Fruit fly (Drosophila melanogaster) whole organism, embryonic: ENCODE data around the gene CG15498.

Experiments used
- Ada2b ChIP-seq: fragments of 200-800 bp; sonication (Bioruptor generic); IDR thresholded peaks from 2 replicates; pipeline ENCODE4 v1.3.6; 2022; ENCODE audit warnings: missing biosample characterization, missing genetic modification characterization
- CG10321 ChIP-seq: fragments of 200-800 bp; sonication (Bioruptor generic); IDR thresholded peaks from 2 replicates; pipeline ENCODE4 v1.3.6; 2022; ENCODE audit warnings: missing biosample characterization, missing genetic modification characterization
- CG10654 ChIP-seq: fragments of 200-800 bp; sonication (Bioruptor generic); optimal IDR thresholded peaks from 2 replicates; lab custom pipeline; 2016; ENCODE audit warnings: missing biosample characterization, missing genetic modification characterization
- CG11093 ChIP-seq: fragments of 200-800 bp; sonication (Bioruptor generic); IDR thresholded peaks from 3 replicates; pipeline ENCODE4 v1.3.6; 2022; ENCODE audit warnings: missing biosample characterization, missing genetic modification characterization
- CG13775 ChIP-seq: fragments of 200-800 bp; sonication (Bioruptor generic); optimal IDR thresholded peaks from 3 replicates; lab custom pipeline; 2017; ENCODE audit warnings: missing biosample characterization, mild to moderate bottlenecking, missing genetic modification characterization
- CG15696 ChIP-seq: fragments of 200-800 bp; sonication (Bioruptor generic); optimal IDR thresholded peaks from 2 replicates; lab custom pipeline; 2019; ENCODE audit warnings: missing biosample characterization, mild to moderate bottlenecking, missing genetic modification characterization, moderate library complexity
- CG17385 ChIP-seq: fragments of 200-800 bp; sonication (Bioruptor generic); optimal IDR thresholded peaks from 3 replicates; lab custom pipeline; 2018; ENCODE audit warnings: missing biosample characterization, mild to moderate bottlenecking, missing genetic modification characterization
- CG17612 ChIP-seq: fragments of 200-800 bp; sonication (Bioruptor generic); IDR thresholded peaks from 2 replicates; pipeline ENCODE4 v1.3.6; 2022; ENCODE audit warnings: missing biosample characterization, missing genetic modification characterization
- CG1792 ChIP-seq: fragments of 200-800 bp; sonication (Bioruptor generic); optimal IDR thresholded peaks from 2 replicates; lab custom pipeline; 2016; ENCODE audit warnings: missing biosample characterization, missing genetic modification characterization
- CG1832 ChIP-seq: fragments of 200-800 bp; sonication (Bioruptor generic); optimal IDR thresholded peaks from 2 replicates; lab custom pipeline; 2017; ENCODE audit warnings: missing biosample characterization, mild to moderate bottlenecking, missing genetic modification characterization, inconsistent platforms
- CG18599 ChIP-seq: fragments of 200-800 bp; sonication (Bioruptor generic); optimal IDR thresholded peaks from 3 replicates; lab custom pipeline; 2017; ENCODE audit warnings: missing biosample characterization, missing genetic modification characterization, mild to moderate bottlenecking, moderate library complexity, missing genetic modification reagents
- CG18764 ChIP-seq: fragments of 200-800 bp; sonication (Bioruptor generic); optimal IDR thresholded peaks from 3 replicates; lab custom pipeline; 2016; ENCODE audit warnings: missing biosample characterization, missing genetic modification characterization
- CG2199 ChIP-seq: fragments of 200-800 bp; sonication (Bioruptor generic); IDR thresholded peaks from 3 replicates; pipeline ENCODE4 v1.3.6; 2022; ENCODE audit warnings: missing biosample characterization, missing genetic modification characterization
- CG30403 ChIP-seq: fragments of 200-800 bp; sonication (Bioruptor generic); optimal IDR thresholded peaks from 3 replicates; lab custom pipeline; 2016; ENCODE audit warnings: missing biosample characterization, missing genetic modification characterization
- CG43689 ChIP-seq: fragments of 200-800 bp; sonication (Bioruptor generic); IDR thresholded peaks from 2 replicates; pipeline ENCODE4 v1.3.6; 2022; ENCODE audit warnings: missing biosample characterization, missing genetic modification characterization
- CG4854 ChIP-seq: fragments of 200-800 bp; sonication (Bioruptor generic); optimal IDR thresholded peaks from 2 replicates; lab custom pipeline; 2016; ENCODE audit warnings: missing biosample characterization, missing genetic modification characterization, inconsistent platforms
- CG6689 ChIP-seq: fragments of 200-800 bp; sonication (Bioruptor generic); IDR thresholded peaks from 2 replicates; pipeline ENCODE4 v1.3.6; 2022; ENCODE audit warnings: missing biosample characterization, missing genetic modification characterization
- CG8478 ChIP-seq: fragments of >200 bp; optimal IDR thresholded peaks from 2 replicates; lab custom pipeline; 2018
- Dek ChIP-seq: fragments of 200-800 bp; sonication (Bioruptor generic); optimal IDR thresholded peaks from 3 replicates; lab custom pipeline; 2019; ENCODE audit warnings: missing biosample characterization, mild to moderate bottlenecking, missing genetic modification characterization, moderate library complexity
- ERR ChIP-seq: fragments of 200-800 bp; sonication (Bioruptor generic); optimal IDR thresholded peaks from 2 replicates; lab custom pipeline; 2016; ENCODE audit warnings: missing biosample characterization, missing genetic modification characterization
- Ets65A ChIP-seq: fragments of 200-800 bp; sonication (Bioruptor generic); peaks from one replicate; lab custom pipeline; 2016; ENCODE audit warnings: missing biosample characterization, missing genetic modification characterization
- Fer3 ChIP-seq: fragments of 200-800 bp; sonication (Bioruptor generic); optimal IDR thresholded peaks from 2 replicates; lab custom pipeline; 2018; ENCODE audit warnings: missing biosample characterization, mild to moderate bottlenecking, missing genetic modification characterization, moderate library complexity
- H2.0 ChIP-seq: fragments of 200-800 bp; sonication (Bioruptor generic); IDR thresholded peaks from 2 replicates; pipeline ENCODE4 v1.3.6; 2022; ENCODE audit warnings: missing biosample characterization, missing genetic modification characterization
- Hr3 ChIP-seq: fragments of 200-800 bp; sonication (Bioruptor generic); optimal IDR thresholded peaks from 3 replicates; lab custom pipeline; 2016; ENCODE audit warnings: missing biosample characterization, missing genetic modification characterization
- Hsf ChIP-seq: fragments of 200-800 bp; sonication (Bioruptor generic); optimal IDR thresholded peaks from 3 replicates; lab custom pipeline; 2016; ENCODE audit warnings: missing biosample characterization, missing genetic modification characterization
- Max ChIP-seq: fragments of 200-800 bp; sonication (Bioruptor generic); optimal IDR thresholded peaks from 2 replicates; lab custom pipeline; 2016; ENCODE audit warnings: missing biosample characterization, mild to moderate bottlenecking, missing genetic modification characterization
- Nf-YA ChIP-seq: fragments of 200-800 bp; sonication (Bioruptor generic); IDR thresholded peaks from 2 replicates; pipeline ENCODE4 v1.3.6; 2022; ENCODE audit warnings: missing biosample characterization, missing genetic modification characterization
- Nf-YB ChIP-seq: fragments of 200-800 bp; sonication (Bioruptor generic); optimal IDR thresholded peaks from 3 replicates; lab custom pipeline; 2019; ENCODE audit warnings: missing biosample characterization, mild to moderate bottlenecking, missing genetic modification characterization, moderate library complexity
- Stat92E ChIP-seq, 3 experiments: fragments of >200 bp in 2 of 3; fragments of 200-800 bp in 1 of 3; sonication (Bioruptor generic) in 1 of 3; optimal IDR thresholded peaks; 2 replicates each; lab custom pipeline; 2017 to 2019; ENCODE audit warnings: missing biosample characterization in 3 of 3, missing genetic modification characterization in 3 of 3, mild to moderate bottlenecking in 1 of 3, moderate library complexity in 1 of 3
- Vsx1 ChIP-seq: fragments of 200-800 bp; sonication (Bioruptor generic); optimal IDR thresholded peaks from 2 replicates; lab custom pipeline; 2017; ENCODE audit warnings: missing biosample characterization, mild to moderate bottlenecking, missing genetic modification characterization, missing genetic modification reagents
- Xrp1 ChIP-seq: fragments of 200-800 bp; sonication (Bioruptor generic); IDR thresholded peaks from 2 replicates; pipeline ENCODE4 v1.3.6; 2022; ENCODE audit warnings: missing biosample characterization, missing genetic modification characterization
- ash1 ChIP-seq: fragments of 200-800 bp; sonication (Bioruptor generic); optimal IDR thresholded peaks from 2 replicates; lab custom pipeline; 2018; ENCODE audit warnings: missing biosample characterization, mild to moderate bottlenecking, missing genetic modification characterization
- bcd ChIP-seq: fragments of 200-800 bp; sonication (Bioruptor generic); optimal IDR thresholded peaks from 2 replicates; lab custom pipeline; 2017; ENCODE audit warnings: missing biosample characterization, mild to moderate bottlenecking, missing genetic modification characterization
- bigmax ChIP-seq: fragments of 200-800 bp; sonication (Bioruptor generic); optimal IDR thresholded peaks from 2 replicates; lab custom pipeline; 2018; ENCODE audit warnings: missing biosample characterization, mild to moderate bottlenecking, missing genetic modification characterization
- cg ChIP-seq: fragments of 200-800 bp; sonication (Bioruptor generic); optimal IDR thresholded peaks from 3 replicates; lab custom pipeline; 2019; ENCODE audit warnings: missing biosample characterization, mild to moderate bottlenecking, missing genetic modification characterization, moderate library complexity
- chif ChIP-seq, 2 experiments: fragments of 200-800 bp; sonication (Bioruptor generic); optimal IDR thresholded peaks; 3 replicates each; lab custom pipeline; 2016; ENCODE audit warnings: missing biosample characterization in 2 of 2, missing genetic modification characterization in 2 of 2
- corto ChIP-seq: fragments of 200-800 bp; sonication (Bioruptor generic); optimal IDR thresholded peaks from 2 replicates; lab custom pipeline; 2016; ENCODE audit warnings: missing biosample characterization, mild to moderate bottlenecking, missing genetic modification characterization, moderate library complexity
- croc ChIP-seq: fragments of 200-800 bp; sonication (Bioruptor generic); conservative IDR thresholded peaks from 3 replicates; pipeline ENCODE4 v1.3.6; 2022; ENCODE audit warnings: missing biosample characterization, missing genetic modification characterization
- dan ChIP-seq: fragments of 200-800 bp; sonication (Bioruptor generic); IDR thresholded peaks from 2 replicates; pipeline ENCODE4 v1.3.6; 2022; ENCODE audit warnings: missing biosample characterization, missing genetic modification characterization
- dpn ChIP-seq, 2 experiments: fragments of 200-800 bp; sonication (Bioruptor generic); optimal IDR thresholded peaks; 3 replicates each; lab custom pipeline; 2016; ENCODE audit warnings: missing biosample characterization in 2 of 2, missing genetic modification characterization in 2 of 2
- emc ChIP-seq: fragments of 200-800 bp; sonication (Bioruptor generic); optimal IDR thresholded peaks from 2 replicates; lab custom pipeline; 2016; ENCODE audit warnings: missing biosample characterization, missing genetic modification characterization
- ems ChIP-seq: fragments of 200-800 bp; sonication (Bioruptor generic); optimal IDR thresholded peaks from 3 replicates; lab custom pipeline; 2016; ENCODE audit warnings: missing biosample characterization, missing genetic modification characterization
- gsb ChIP-seq: fragments of 200-800 bp; sonication (Bioruptor generic); IDR thresholded peaks from 2 replicates; pipeline ENCODE4 v1.3.6; 2022; ENCODE audit warnings: missing biosample characterization, missing genetic modification characterization
- hb ChIP-seq: fragments of 200-800 bp; sonication (Bioruptor generic); IDR thresholded peaks from 3 replicates; pipeline ENCODE4 v1.3.6; 2022; ENCODE audit warnings: missing biosample characterization, missing genetic modification characterization; ENCODE audit not compliant: partially characterized antibody
- ind ChIP-seq: fragments of 200-800 bp; sonication (Bioruptor generic); optimal IDR thresholded peaks from 3 replicates; lab custom pipeline; 2016; ENCODE audit warnings: missing biosample characterization, missing genetic modification characterization
- lbe ChIP-seq: fragments of 200-800 bp; sonication (Bioruptor generic); optimal IDR thresholded peaks from 2 replicates; lab custom pipeline; 2016; ENCODE audit warnings: missing biosample characterization, mild to moderate bottlenecking, missing genetic modification characterization
- phol ChIP-seq: fragments of 200-800 bp; sonication (Bioruptor generic); optimal IDR thresholded peaks from 3 replicates; lab custom pipeline; 2018; ENCODE audit warnings: missing biosample characterization, mild to moderate bottlenecking, missing genetic modification characterization, moderate library complexity
- pnt ChIP-seq: fragments of 200-800 bp; sonication (Bioruptor generic); optimal IDR thresholded peaks from 3 replicates; lab custom pipeline; 2016; ENCODE audit warnings: missing biosample characterization, missing genetic modification characterization
- schlank ChIP-seq: fragments of 200-800 bp; sonication (Bioruptor generic); optimal IDR thresholded peaks from 2 replicates; lab custom pipeline; 2018; ENCODE audit warnings: missing biosample characterization, mild to moderate bottlenecking, missing genetic modification characterization
- ttk ChIP-seq: fragments of 200-800 bp; sonication (Bioruptor generic); IDR thresholded peaks from 2 replicates; pipeline ENCODE4 v2.1.2; 2022; ENCODE audit warnings: missing biosample characterization, missing genetic modification characterization
- unc-4 ChIP-seq: fragments of 200-800 bp; sonication (Bioruptor generic); IDR thresholded peaks from 2 replicates; pipeline ENCODE4 v1.3.6; 2022; ENCODE audit warnings: missing biosample characterization, missing genetic modification characterization; ENCODE audit not compliant: partially characterized antibody
- yki ChIP-seq: fragments of >200 bp; optimal IDR thresholded peaks from 3 replicates; lab custom pipeline; 2018
- zfh2 ChIP-seq: fragments of 200-800 bp; sonication (Bioruptor generic); optimal IDR thresholded peaks from 2 replicates; lab custom pipeline; 2016; ENCODE audit warnings: missing biosample characterization, missing genetic modification characterization

CG15498 gene

DNA sequence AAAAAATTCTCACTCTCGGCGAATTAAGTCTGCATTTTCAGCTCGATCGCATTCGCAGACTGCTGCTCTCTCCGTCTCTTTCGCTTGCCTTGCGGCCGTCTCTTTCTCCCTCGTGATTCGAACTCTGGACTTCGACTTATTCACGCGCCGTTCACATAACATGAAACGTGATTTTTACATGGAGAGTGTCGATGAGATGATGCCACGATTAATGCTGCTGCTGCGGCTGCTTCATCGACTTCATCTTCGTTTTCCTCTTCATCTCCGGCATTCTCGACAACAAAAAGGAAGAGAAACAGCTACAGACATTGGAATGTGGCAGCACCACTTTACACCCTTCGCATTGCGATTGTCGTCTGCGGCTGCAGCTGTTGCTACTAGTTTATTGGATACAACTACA, 30.7 kb upstream of the CG15498 start (continued):
- TF ChIP-seq CG18599 (GFP tag; lab: Kevin White, UChicago) (no peak), ems (GFP tag; lab: Kevin White, UChicago) (no peak), CG13775 (no peak), CG8478 (lab: Kevin White, UChicago) (no peak), CG2199 (peak; percentile 83; the same call in 1 of the 3 replicates), ERR (GFP tag; lab: Kevin White, UChicago) (no peak), dan (no peak), Fer3 (tag; lab: Kevin White, UChicago) (no peak), Max (GFP tag; lab: Kevin White, UChicago) (no peak), Nf-YA (GFP tag; lab: Robert Waterston, UW) (no peak), CG15696 (tag; lab: Kevin White, UChicago) (no peak), yki (no peak), hb (GFP tag; lab: Robert Waterston, UW) (no peak), phol (tag; lab: Kevin White, UChicago) (no peak), schlank (tag; lab: Kevin White, UChicago) (no peak), pnt (GFP tag; lab: Kevin White, UChicago) (no peak), Hr3 (GFP tag; lab: Kevin White, UChicago) (no peak), chif (GFP tag; optimal IDR thresholded peaks at IDR 0.05; lab: Kevin White, UChicago) (no peak), CG4854 (GFP tag; lab: Kevin White, UChicago) (no peak), Xrp1 (GFP tag; lab: Robert Waterston, UW) (no peak), emc (GFP tag; lab: Kevin White, UChicago) (no peak), Ada2b (GFP tag; lab: Robert Waterston, UW) (no peak), ind (GFP tag; lab: Kevin White, UChicago) (no peak), CG17385 (GFP tag; lab: Kevin White, UChicago) (no peak), gsb (GFP tag; lab: Robert Waterston, UW) (no peak), CG30403 (GFP tag; lab: Kevin White, UChicago) (no peak), Vsx1 (GFP tag; lab: Kevin White, UChicago) (no peak), dpn (GFP tag; optimal IDR thresholded peaks at IDR 0.05; lab: Kevin White, UChicago) (no peak), CG17612 (no peak), corto (no peak), ttk (no peak), CG18764 (no peak), Hsf (GFP tag; lab: Kevin White, UChicago) (no peak), bigmax (no peak), bcd (GFP tag; lab: Kevin White, UChicago) (no peak), CG6689 (GFP tag; lab: Robert Waterston, UW) (no peak), CG11093 (no peak), CG1792 (GFP tag; lab: Kevin White, UChicago) (no peak), CG43689 (no peak), lbe (GFP tag; lab: Kevin White, UChicago) (no peak), croc (GFP tag; lab: Robert Waterston, UW) (no peak), CG10654 (no peak), Nf-YB (GFP tag; lab: Kevin White, UChicago) (no peak), CG10321 (GFP tag; lab: Robert Waterston, UW) (peak; percentile 79), zfh2 (GFP tag; lab: Kevin White, UChicago) (no peak), unc-4 (GFP tag; lab: Robert Waterston, UW) (no peak), Ets65A (GFP tag; lab: Kevin White, UChicago) (no peak), ash1 (no peak), Stat92E (GFP tag; optimal IDR thresholded peaks at IDR 0.05; lab: Kevin White, UChicago) (no peak), H2.0 (GFP tag; lab: Robert Waterston, UW) (no peak), CG1832 (GFP tag; lab: Kevin White, UChicago) (peak; percentile 75), cg (GFP tag; lab: Kevin White, UChicago) (no peak), Dek (no peak)
